Worm (Caenorhabditis elegans) whole organism, L1 larva: ENCODE results near the gene Y113G7B.12.

ENCODE experiments used
- C34B4.2 ChIP-seq: sonication (generic microtip); optimal IDR thresholded peaks from 2 replicates; lab custom pipeline; 2017; ENCODE audit warnings: mild to moderate bottlenecking, missing genetic modification characterization, missing compliant biosample characterization
- aha-1 ChIP-seq: fragments of 150-350 bp; optimal IDR thresholded peaks from 2 replicates; lab custom pipeline; 2014; ENCODE audit warnings: missing biosample characterization, missing genetic modification characterization
- aly-2 ChIP-seq: fragments of 150-350 bp; optimal IDR thresholded peaks from 2 replicates; lab custom pipeline; 2014; ENCODE audit warnings: missing biosample characterization, missing genetic modification characterization
- ceh-82 ChIP-seq, 3 experiments: fragments of 150-350 bp in 1 of 3; sonication (generic microtip) in 2 of 3; optimal IDR thresholded peaks; 2 replicates each; lab custom pipeline; 2014 to 2017; ENCODE audit warnings: missing biosample characterization in 3 of 3, missing genetic modification characterization in 3 of 3
- ces-1 ChIP-seq: fragments of 150-350 bp; optimal IDR thresholded peaks from 2 replicates; lab custom pipeline; 2014; ENCODE audit warnings: missing biosample characterization, missing genetic modification reagents, missing genetic modification characterization
- elt-2 ChIP-seq: sonication (generic microtip); optimal IDR thresholded peaks from 2 replicates; lab custom pipeline; 2016; ENCODE audit warnings: missing genetic modification characterization, mild to moderate bottlenecking, inconsistent platforms, missing compliant biosample characterization, missing genetic modification reagents
- jun-1 ChIP-seq: fragments of 150-350 bp; optimal IDR thresholded peaks from 2 replicates; lab custom pipeline; 2014; ENCODE audit warnings: missing biosample characterization, missing genetic modification reagents, missing genetic modification characterization
- lin-13 ChIP-seq: fragments of 150-350 bp; optimal IDR thresholded peaks from 2 replicates; lab custom pipeline; 2014; ENCODE audit warnings: missing biosample characterization, missing genetic modification reagents, missing genetic modification characterization
- mab-9 ChIP-seq: fragments of 200-800 bp; sonication (Bioruptor generic); IDR thresholded peaks from 2 replicates; pipeline ENCODE4 v1.3.6; 2022; ENCODE audit warnings: missing genetic modification reagents, missing genetic modification characterization, missing compliant biosample characterization
- nhr-12 ChIP-seq: sonication (generic microtip); optimal IDR thresholded peaks from 2 replicates; lab custom pipeline; 2017; ENCODE audit warnings: missing biosample characterization, missing genetic modification characterization
- nhr-237 ChIP-seq: fragments of 150-350 bp; optimal IDR thresholded peaks from 2 replicates; lab custom pipeline; 2014; ENCODE audit warnings: missing biosample characterization, missing genetic modification characterization
- nhr-77 ChIP-seq: fragments of 150-350 bp; optimal IDR thresholded peaks from 2 replicates; lab custom pipeline; 2014; ENCODE audit warnings: missing biosample characterization, missing genetic modification characterization
- ztf-11 ChIP-seq, 2 experiments: sonication (generic microtip); optimal IDR thresholded peaks; 2 replicates each; lab custom pipeline; 2016 to 2017; ENCODE audit warnings: missing genetic modification characterization in 2 of 2, missing biosample characterization in 1 of 2, missing compliant biosample characterization in 1 of 2

- TF ChIP-seq nhr-77 (tag; lab: Kevin White, UChicago) (no peak), lin-13 (GFP tag; lab: Kevin White, UChicago) (no peak), nhr-12 (tag; lab: Kevin White, UChicago) (no peak), aha-1 (no peak), aly-2 (no peak), ceh-82 (tag; optimal IDR thresholded peaks at IDR 0.05; lab: Kevin White, UChicago) (no peak), C34B4.2 (tag; lab: Kevin White, UChicago) (no peak), jun-1 (tag; lab: Kevin White, UChicago) (peak; percentile 66), ces-1 (GFP tag; lab: Kevin White, UChicago) (no peak), elt-2 (tag; lab: Kevin White, UChicago) (peak; percentile 99), ztf-11 (tag; optimal IDR thresholded peaks at IDR 0.05; lab: Kevin White, UChicago) (no peak), nhr-237 (no peak), mab-9 (GFP tag; lab: Robert Waterston, UW) (no peak)
Observed at ce11 chrV:20164059-20164892, 48.2 kb downstream of the Y113G7B.12 start, which contains the start of gene F19B2.5.
